Fruit fly (Drosophila melanogaster): ENCODE measurements around the gene Elo68alpha.

- no peak for TF ChIP-seq psq (optimal IDR thresholded peaks at IDR 0.05)
- TF ChIP-seq Myc (optimal IDR thresholded peaks at IDR 0.05), result no peak
- TF ChIP-seq ttk (optimal IDR thresholded peaks at IDR 0.05), result no peak
These were observed 49.0 kb downstream of the Elo68alpha start, which contains the start of gene CG7888 for dm6 chr3L:11053843-11054242.

Measured in Kc167 (cell line).